Worm (Caenorhabditis elegans) whole organism, midembryonic: ENCODE data around the gene pcdr-1.

Experiments
- T22C8.4 ChIP-seq: fragments of 200-800 bp; sonication (Bioruptor generic); IDR thresholded peaks from 2 replicates; pipeline ENCODE4 v1.3.6; 2022; ENCODE audit warnings: missing genetic modification characterization, missing compliant biosample characterization
- cog-1 ChIP-seq: sonication (generic microtip); optimal IDR thresholded peaks from 2 replicates; lab custom pipeline; 2016; ENCODE audit warnings: missing genetic modification characterization, missing compliant biosample characterization
- flt-1 ChIP-seq: fragments of 200-800 bp; sonication (Bioruptor generic); IDR thresholded peaks from 2 replicates; pipeline ENCODE4 v1.3.6; 2022; ENCODE audit warnings: missing genetic modification characterization, missing compliant biosample characterization
- klf-2 ChIP-seq: fragments of 200-800 bp; sonication (Bioruptor generic); conservative IDR thresholded peaks from 2 replicates; pipeline ENCODE4 v1.3.6; 2022; ENCODE audit warnings: missing genetic modification reagents, missing genetic modification characterization, missing compliant biosample characterization
- med-1 ChIP-seq: sonication (generic microtip); optimal IDR thresholded peaks from 2 replicates; lab custom pipeline; 2017; ENCODE audit warnings: missing genetic modification characterization, mild to moderate bottlenecking, missing compliant biosample characterization, antibody characterized with exemption, missing genetic modification reagents; ENCODE audit not compliant: insufficient read depth
- ref-1 ChIP-seq: fragments of 200-800 bp; sonication (Bioruptor generic); conservative IDR thresholded peaks from 2 replicates; pipeline ENCODE4 v1.3.6; 2022; ENCODE audit warnings: missing genetic modification reagents, missing genetic modification characterization, missing compliant biosample characterization
- tab-1 ChIP-seq: fragments of 200-800 bp; sonication (Bioruptor generic); IDR thresholded peaks from 2 replicates; pipeline ENCODE4 v1.3.6; 2022; ENCODE audit warnings: missing genetic modification characterization, missing compliant biosample characterization
- ztf-23 ChIP-seq: fragments of 200-800 bp; sonication (Bioruptor generic); IDR thresholded peaks from 2 replicates; pipeline ENCODE4 v1.3.6; 2022; ENCODE audit warnings: missing genetic modification reagents, missing genetic modification characterization, missing compliant biosample characterization
- ztf-29 ChIP-seq: fragments of 200-800 bp; sonication (Bioruptor generic); IDR thresholded peaks from 2 replicates; pipeline ENCODE4 v1.3.6; 2022; ENCODE audit warnings: missing genetic modification reagents, missing genetic modification characterization, missing compliant biosample characterization

ce11 chrX:15647276-15647675 is 19.3 kb upstream of the pcdr-1 start, which contains the start of gene F59D12.5:
- TF ChIP-seq ztf-29 (no peak), tab-1 (no peak), flt-1 (no peak), cog-1 (tag; lab: Kevin White, UChicago) (no peak), ref-1 (GFP tag; lab: Robert Waterston, UW) (no peak), med-1 (GFP tag; lab: Kevin White, UChicago) (no peak), T22C8.4 (GFP tag; lab: Robert Waterston, UW) (no peak), klf-2 (no peak), ztf-23 (no peak)
